Worm (Caenorhabditis elegans) whole organism, L3 larva: ENCODE measurements around the gene ZK899.5.
"Not testable (repeated sequence)": the region's sequence is repeated elsewhere in the genome, so short reads cannot be mapped to it uniquely, and the experiment has no call there.

ENCODE experiments used
- R02D3.7 ChIP-seq: fragments of 150-350 bp; optimal IDR thresholded peaks from 2 replicates; lab custom pipeline; 2014; ENCODE audit warnings: missing biosample characterization, missing genetic modification characterization
- ama-1 ChIP-seq: fragments of 150-350 bp; optimal IDR thresholded peaks from 2 replicates; lab custom pipeline; 2018
- ceh-28 ChIP-seq: fragments of 150-350 bp; optimal IDR thresholded peaks from 2 replicates; lab custom pipeline; 2014; ENCODE audit warnings: missing biosample characterization, missing genetic modification reagents, missing genetic modification characterization
- ceh-9 ChIP-seq: sonication (generic microtip); optimal IDR thresholded peaks from 2 replicates; lab custom pipeline; 2018; ENCODE audit warnings: missing biosample characterization, missing genetic modification characterization
- daf-12 ChIP-seq: fragments of 150-350 bp; optimal IDR thresholded peaks from 2 replicates; lab custom pipeline; 2014; ENCODE audit warnings: missing biosample characterization, missing genetic modification reagents, missing genetic modification characterization
- mdl-1 ChIP-seq: fragments of 150-350 bp; optimal IDR thresholded peaks from 2 replicates; lab custom pipeline; 2014; ENCODE audit warnings: missing biosample characterization, missing genetic modification characterization
- nhr-23 ChIP-seq: fragments of 150-350 bp; optimal IDR thresholded peaks from 2 replicates; lab custom pipeline; 2014; ENCODE audit warnings: missing biosample characterization, missing genetic modification reagents, missing genetic modification characterization
- nhr-237 ChIP-seq: fragments of 150-350 bp; optimal IDR thresholded peaks from 2 replicates; lab custom pipeline; 2014; ENCODE audit warnings: missing biosample characterization, missing genetic modification characterization
- nhr-43 ChIP-seq: sonication (generic microtip); optimal IDR thresholded peaks from 2 replicates; lab custom pipeline; 2016; ENCODE audit warnings: mild to moderate bottlenecking, missing genetic modification characterization, missing compliant biosample characterization; ENCODE audit not compliant: poor library complexity, severe bottlenecking
- pha-4 ChIP-seq: fragments of 150-350 bp; optimal IDR thresholded peaks from 2 replicates; lab custom pipeline; 2014; ENCODE audit warnings: missing biosample characterization, missing genetic modification reagents, missing genetic modification characterization
- unc-62 ChIP-seq: fragments of 150-350 bp; sonication (generic microtip); optimal IDR thresholded peaks from 4 replicates; lab custom pipeline; 2014; ENCODE audit warnings: missing biosample characterization, missing genetic modification reagents, missing genetic modification characterization
- ztf-11 ChIP-seq: fragments of 150-350 bp; optimal IDR thresholded peaks from 2 replicates; lab custom pipeline; 2014; ENCODE audit warnings: missing biosample characterization, missing genetic modification characterization
- ztf-4 ChIP-seq: fragments of 150-350 bp; optimal IDR thresholded peaks from 2 replicates; lab custom pipeline; 2014; ENCODE audit warnings: missing biosample characterization, missing genetic modification characterization

ce11 chrX:9463045-9463444 lies 2.3 kb upstream of the ZK899.5 start, which contains the start of gene ZK899.6:
- not testable (repeated sequence) for TF ChIP-seq nhr-43; daf-12 (tag; lab: Kevin White, UChicago); ceh-9 (tag; lab: Kevin White, UChicago); ztf-4 (tag; lab: Kevin White, UChicago); ztf-11 (tag; lab: Kevin White, UChicago); nhr-23 (tag; lab: Kevin White, UChicago); ama-1; nhr-237; R02D3.7; unc-62 (GFP tag; lab: Kevin White, UChicago); mdl-1 (tag; lab: Kevin White, UChicago); ceh-28 (tag; lab: Kevin White, UChicago); pha-4 (tag; lab: Kevin White, UChicago)
